Worm (Caenorhabditis elegans) whole organism, late embryonic: ENCODE data around the gene btb-14.

Experiments used
- ama-1 ChIP-seq: fragments of 150-350 bp; optimal IDR thresholded peaks from 2 replicates; lab custom pipeline; 2014
- ceh-22 ChIP-seq: sonication (generic microtip); optimal IDR thresholded peaks from 2 replicates; lab custom pipeline; 2017; ENCODE audit warnings: missing biosample characterization, missing genetic modification characterization
- sox-2 ChIP-seq: fragments of 200-800 bp; sonication (Bioruptor generic); IDR thresholded peaks from 2 replicates; pipeline ENCODE4 v1.3.6; 2022; ENCODE audit warnings: missing genetic modification reagents, missing genetic modification characterization, missing compliant biosample characterization
- syd-9 ChIP-seq: sonication (generic microtip); optimal IDR thresholded peaks from 2 replicates; lab custom pipeline; 2016; ENCODE audit warnings: mild to moderate bottlenecking, missing genetic modification characterization, moderate library complexity, missing compliant biosample characterization

- TF ChIP-seq ceh-22 (tag; lab: Kevin White, UChicago) (no peak), sox-2 (GFP tag; lab: Robert Waterston, UW) (no peak), syd-9 (tag; lab: Kevin White, UChicago) (no peak), ama-1 (no peak)
Observed at ce11 chrII:12382625-12383562, at the start of gene btb-14.
